Fruit fly (Drosophila melanogaster): ENCODE results near the gene CG4669.

DNA sequence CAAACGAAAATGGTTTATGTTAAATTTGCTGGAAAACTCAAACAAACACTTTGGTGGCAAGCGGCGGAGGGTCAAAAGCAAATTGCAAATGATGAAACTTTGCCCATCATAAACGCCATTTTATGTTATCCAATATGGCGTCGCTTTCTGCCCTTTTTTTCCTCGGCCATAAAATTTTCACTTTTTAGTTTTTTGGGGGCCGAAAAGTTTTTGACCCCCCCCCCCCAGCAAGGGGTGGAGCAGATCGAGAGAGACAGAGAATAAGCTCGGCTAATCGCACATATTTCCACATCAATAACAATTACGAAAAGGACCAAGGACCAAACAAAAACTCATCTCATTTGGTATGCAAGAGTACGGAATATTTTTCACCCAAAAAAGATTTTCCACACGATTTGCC is 34.2 kb downstream of the CG4669 start:
- TF ChIP-seq tai (GFP tag; optimal IDR thresholded peaks at IDR 0.05), result no peak
- no peak for TF ChIP-seq Sp1 (GFP tag; optimal IDR thresholded peaks at IDR 0.05)
- TF ChIP-seq Myc (optimal IDR thresholded peaks at IDR 0.05), result no peak
- TF ChIP-seq Dfd (GFP tag; optimal IDR thresholded peaks at IDR 0.05), result peak; percentile 95
- no peak for TF ChIP-seq usp (GFP tag; optimal IDR thresholded peaks at IDR 0.05)
- TF ChIP-seq Mio (GFP tag; optimal IDR thresholded peaks at IDR 0.05), result no peak
- TF ChIP-seq Abd-B (GFP tag; optimal IDR thresholded peaks at IDR 0.05), result no peak
- no peak for TF ChIP-seq h (GFP tag; optimal IDR thresholded peaks at IDR 0.05)
- TF ChIP-seq Rel (GFP tag; optimal IDR thresholded peaks at IDR 0.05), result no peak
- no peak for TF ChIP-seq Rel (tag; optimal IDR thresholded peaks at IDR 0.05)

Measured in whole organism, wandering third instar larva.